Worm (Caenorhabditis elegans) whole organism, L4 larva: ENCODE data around the gene str-206.

Experiments used
- ama-1 ChIP-seq: fragments of 150-350 bp; optimal IDR thresholded peaks from 2 replicates; lab custom pipeline; 2014; ENCODE audit warnings: inconsistent platforms, mixed read lengths
- ceh-82 ChIP-seq: sonication (generic microtip); optimal IDR thresholded peaks from 2 replicates; lab custom pipeline; 2017; ENCODE audit warnings: missing biosample characterization, missing genetic modification characterization
- egl-43 ChIP-seq: fragments of 200-800 bp; sonication (Bioruptor generic); IDR thresholded peaks from 2 replicates; pipeline ENCODE4 v1.3.6; 2022; ENCODE audit warnings: missing genetic modification reagents, missing genetic modification characterization, missing compliant biosample characterization
- gei-8 ChIP-seq: fragments of 200-800 bp; sonication (Bioruptor generic); optimal IDR thresholded peaks from 2 replicates; lab custom pipeline; 2018; ENCODE audit warnings: mild to moderate bottlenecking, missing genetic modification characterization, missing compliant biosample characterization
- lim-7 ChIP-seq: fragments of 200-800 bp; sonication (Bioruptor generic); IDR thresholded peaks from 2 replicates; pipeline ENCODE4 v1.3.6; 2022; ENCODE audit warnings: missing genetic modification characterization, missing compliant biosample characterization
- lin-1 ChIP-seq: fragments of 200-800 bp; sonication (Bioruptor generic); IDR thresholded peaks from 2 replicates; pipeline ENCODE4 v1.3.6; 2022; ENCODE audit warnings: missing genetic modification reagents, missing genetic modification characterization, missing compliant biosample characterization
- nhr-237 ChIP-seq: sonication (generic microtip); optimal IDR thresholded peaks from 2 replicates; lab custom pipeline; 2017; ENCODE audit warnings: missing biosample characterization, missing genetic modification characterization
- snpc-4 ChIP-seq: fragments of 150-350 bp; optimal IDR thresholded peaks from 2 replicates; lab custom pipeline; 2014; ENCODE audit warnings: missing biosample characterization, missing genetic modification characterization
- unc-62 ChIP-seq, 3 experiments: fragments of 150-350 bp in 1 of 3; sonication (generic microtip); optimal IDR thresholded peaks in 2 of 3; peaks in 1 of 3; 1 replicate in 1 of 3; 2 replicates in 2 of 3; lab custom pipeline; 2014 to 2017; ENCODE audit warnings: missing biosample characterization in 3 of 3, missing genetic modification characterization in 3 of 3, missing genetic modification reagents in 3 of 3, missing genotype in 1 of 3

- TF ChIP-seq lim-7 (GFP tag; lab: Robert Waterston, UW): no peak
- peak; percentile 20 for TF ChIP-seq ama-1 (lab: Kevin White, UChicago)
- TF ChIP-seq snpc-4 (tag; lab: Kevin White, UChicago): no peak
- no peak for TF ChIP-seq ceh-82 (tag; lab: Kevin White, UChicago)
- no peak for TF ChIP-seq nhr-237
- no peak for TF ChIP-seq gei-8 (GFP tag; lab: Kevin White, UChicago)
- TF ChIP-seq unc-62 (GFP tag; optimal IDR thresholded peaks at IDR 0.05 in 1 of 2; lab: Kevin White, UChicago): peak in 1 of 2 experiments; percentile 72
- TF ChIP-seq unc-62 (tag; optimal IDR thresholded peaks at IDR 0.05; lab: Kevin White, UChicago): no peak
- TF ChIP-seq egl-43 (GFP tag; lab: Robert Waterston, UW): no peak
- no peak for TF ChIP-seq lin-1 (GFP tag; lab: Robert Waterston, UW)
Observed at ce11 chrV:6220752-6221151, 2.8 kb downstream of the str-206 start.
